Fruit fly (Drosophila melanogaster): ENCODE measurements around the gene CG8369.

DNA sequence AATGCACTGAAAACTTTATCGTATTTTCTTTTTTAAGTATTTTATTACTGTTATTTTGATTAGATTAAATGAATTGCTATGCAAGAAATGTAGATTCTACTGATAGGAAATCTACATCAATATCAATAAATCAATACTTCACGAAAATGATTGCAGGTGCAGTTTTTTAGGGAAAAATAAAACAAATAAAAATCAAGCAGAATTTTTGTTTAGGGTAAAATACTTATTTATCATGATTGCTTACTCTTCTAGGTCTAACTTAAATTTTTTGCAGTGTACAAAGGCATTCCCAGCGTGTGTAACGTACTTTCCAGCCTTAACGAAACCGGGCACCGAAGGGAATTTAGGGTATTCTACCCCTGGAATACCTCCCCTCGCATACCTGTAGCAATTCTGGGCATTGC lies 13.3 kb upstream of the CG8369 start:
- TF ChIP-seq usp (GFP tag; optimal IDR thresholded peaks at IDR 0.05), result no peak
- no peak for TF ChIP-seq psq (optimal IDR thresholded peaks at IDR 0.05)
- no peak for TF ChIP-seq pan (optimal IDR thresholded peaks at IDR 0.05)
- no peak for TF ChIP-seq CG8478 (optimal IDR thresholded peaks at IDR 0.05)
